Fruit fly (Drosophila melanogaster) whole organism, embryonic: ENCODE data around the gene Cdc5.

Experiments used
- Atf6 ChIP-seq: fragments of 200-800 bp; sonication (Bioruptor generic); IDR thresholded peaks from 2 replicates; pipeline ENCODE4 v1.3.6; 2022; ENCODE audit warnings: missing biosample characterization, missing genetic modification characterization
- CG10321 ChIP-seq: fragments of 200-800 bp; sonication (Bioruptor generic); IDR thresholded peaks from 2 replicates; pipeline ENCODE4 v1.3.6; 2022; ENCODE audit warnings: missing biosample characterization, missing genetic modification characterization
- CG10543 ChIP-seq: fragments of 200-800 bp; sonication (Bioruptor generic); optimal IDR thresholded peaks from 3 replicates; lab custom pipeline; 2017; ENCODE audit warnings: missing biosample characterization, mild to moderate bottlenecking, missing genetic modification characterization, moderate library complexity
- CG11456 ChIP-seq: fragments of 200-800 bp; sonication (Bioruptor generic); IDR thresholded peaks from 3 replicates; pipeline ENCODE4 v1.3.6; 2022; ENCODE audit warnings: missing biosample characterization, missing genetic modification characterization
- CG12104 ChIP-seq: fragments of 200-800 bp; sonication (Bioruptor generic); optimal IDR thresholded peaks from 3 replicates; lab custom pipeline; 2016; ENCODE audit warnings: missing biosample characterization, missing genetic modification characterization
- CG12236 ChIP-seq: fragments of 200-800 bp; sonication (Bioruptor generic); optimal IDR thresholded peaks from 2 replicates; lab custom pipeline; 2016; ENCODE audit warnings: missing biosample characterization, missing genetic modification characterization
- CG1233 ChIP-seq: fragments of 200-800 bp; sonication (Bioruptor generic); optimal IDR thresholded peaks from 4 replicates; lab custom pipeline; 2018; ENCODE audit warnings: missing biosample characterization, mild to moderate bottlenecking, missing genetic modification characterization
- CG17385 ChIP-seq: fragments of 200-800 bp; sonication (Bioruptor generic); optimal IDR thresholded peaks from 3 replicates; lab custom pipeline; 2018; ENCODE audit warnings: missing biosample characterization, mild to moderate bottlenecking, missing genetic modification characterization
- CG18262 ChIP-seq: fragments of 200-800 bp; optimal IDR thresholded peaks from 3 replicates; lab custom pipeline; 2019; ENCODE audit warnings: missing biosample characterization, mild to moderate bottlenecking, missing genetic modification characterization, moderate library complexity
- CG1832 ChIP-seq: fragments of 200-800 bp; sonication (Bioruptor generic); optimal IDR thresholded peaks from 2 replicates; lab custom pipeline; 2017; ENCODE audit warnings: missing biosample characterization, mild to moderate bottlenecking, missing genetic modification characterization, inconsistent platforms
- CG2116 ChIP-seq: fragments of 200-800 bp; sonication (Bioruptor generic); optimal IDR thresholded peaks from 3 replicates; lab custom pipeline; 2018; ENCODE audit warnings: missing biosample characterization, mild to moderate bottlenecking, missing genetic modification characterization
- CG3847 ChIP-seq: fragments of 200-800 bp; sonication (Bioruptor generic); IDR thresholded peaks from 2 replicates; pipeline ENCODE4 v1.3.6; 2022; ENCODE audit warnings: missing biosample characterization, missing genetic modification characterization
- CG7271 ChIP-seq: fragments of 200-800 bp; sonication (Bioruptor generic); optimal IDR thresholded peaks from 2 replicates; lab custom pipeline; 2018; ENCODE audit warnings: missing biosample characterization, mild to moderate bottlenecking, missing genetic modification characterization, moderate library complexity
- CG7839 ChIP-seq: fragments of 200-800 bp; sonication (Bioruptor generic); optimal IDR thresholded peaks from 3 replicates; lab custom pipeline; 2018; ENCODE audit warnings: missing biosample characterization, mild to moderate bottlenecking, missing genetic modification characterization, moderate library complexity
- CG8765 ChIP-seq: fragments of 200-800 bp; sonication (Bioruptor generic); IDR thresholded peaks from 2 replicates; pipeline ENCODE4 v1.3.6; 2022; ENCODE audit warnings: missing biosample characterization, missing genetic modification characterization
- Deaf1 ChIP-seq: fragments of 200-800 bp; optimal IDR thresholded peaks from 3 replicates; lab custom pipeline; 2019; ENCODE audit warnings: missing biosample characterization, mild to moderate bottlenecking, missing genetic modification characterization, moderate library complexity
- Drgx ChIP-seq: fragments of 200-800 bp; sonication (Bioruptor generic); IDR thresholded peaks from 2 replicates; pipeline ENCODE4 v1.3.6; 2022; ENCODE audit warnings: missing biosample characterization, missing genetic modification characterization
- Eip74EF ChIP-seq, 2 experiments: fragments of 200-800 bp in 1 of 2; fragments of >200 bp in 1 of 2; sonication (Bioruptor generic) in 1 of 2; optimal IDR thresholded peaks; 2 replicates each; lab custom pipeline; 2017 to 2019; ENCODE audit warnings: missing biosample characterization in 2 of 2, missing genetic modification characterization in 2 of 2, mild to moderate bottlenecking in 1 of 2, moderate library complexity in 1 of 2
- HLH3B ChIP-seq: fragments of 200-800 bp; sonication (Bioruptor generic); IDR thresholded peaks from 2 replicates; pipeline ENCODE4 v1.3.6; 2022; ENCODE audit warnings: missing biosample characterization, missing genetic modification characterization
- Hr78 ChIP-seq, 2 experiments: fragments of 200-800 bp in 1 of 2; fragments of >200 bp in 1 of 2; sonication (Bioruptor generic) in 1 of 2; optimal IDR thresholded peaks; 2 replicates each; lab custom pipeline; 2017 to 2019; ENCODE audit warnings: missing biosample characterization in 2 of 2, missing genetic modification characterization in 2 of 2, mild to moderate bottlenecking in 1 of 2, moderate library complexity in 1 of 2
- Hsf ChIP-seq: fragments of 200-800 bp; sonication (Bioruptor generic); optimal IDR thresholded peaks from 3 replicates; lab custom pipeline; 2016; ENCODE audit warnings: missing biosample characterization, missing genetic modification characterization
- Lpt ChIP-seq: fragments of >200 bp; optimal IDR thresholded peaks from 2 replicates; lab custom pipeline; 2018; ENCODE audit warnings: missing biosample characterization, missing genetic modification characterization
- MESR4 ChIP-seq: fragments of 200-800 bp; sonication (Bioruptor generic); optimal IDR thresholded peaks from 2 replicates; lab custom pipeline; 2018; ENCODE audit warnings: missing biosample characterization, mild to moderate bottlenecking, missing genetic modification characterization, moderate library complexity
- Mes4 ChIP-seq: fragments of 200-800 bp; sonication (Bioruptor generic); optimal IDR thresholded peaks from 2 replicates; lab custom pipeline; 2016; ENCODE audit warnings: missing biosample characterization, missing genetic modification characterization
- Sry-δ ChIP-seq: fragments of 200-800 bp; sonication (Bioruptor generic); optimal IDR thresholded peaks from 2 replicates; lab custom pipeline; 2016; ENCODE audit warnings: missing biosample characterization, missing genetic modification characterization
- abd-A ChIP-seq: fragments of 200-800 bp; sonication (Bioruptor generic); optimal IDR thresholded peaks from 3 replicates; lab custom pipeline; 2019; ENCODE audit warnings: missing biosample characterization, mild to moderate bottlenecking, missing genetic modification characterization, moderate library complexity
- amos ChIP-seq: fragments of 200-800 bp; sonication (Bioruptor generic); IDR thresholded peaks from 2 replicates; pipeline ENCODE4 v1.3.6; 2022; ENCODE audit warnings: missing biosample characterization, missing genetic modification characterization; ENCODE audit not compliant: partially characterized antibody
- aop ChIP-seq: fragments of 200-800 bp; sonication (Bioruptor generic); IDR thresholded peaks from 2 replicates; pipeline ENCODE4 v1.3.6; 2022; ENCODE audit warnings: missing biosample characterization, missing genetic modification characterization
- ap ChIP-seq: fragments of 200-800 bp; sonication (Bioruptor generic); IDR thresholded peaks from 2 replicates; pipeline ENCODE4 v1.3.6; 2022; ENCODE audit warnings: missing biosample characterization, missing genetic modification characterization
- bigmax ChIP-seq: fragments of 200-800 bp; sonication (Bioruptor generic); optimal IDR thresholded peaks from 2 replicates; lab custom pipeline; 2018; ENCODE audit warnings: missing biosample characterization, mild to moderate bottlenecking, missing genetic modification characterization
- btn ChIP-seq: fragments of 200-800 bp; sonication (Bioruptor generic); optimal IDR thresholded peaks from 2 replicates; lab custom pipeline; 2016; ENCODE audit warnings: missing biosample characterization, missing genetic modification characterization
- cas ChIP-seq: fragments of 200-800 bp; sonication (Bioruptor generic); IDR thresholded peaks from 2 replicates; pipeline ENCODE4 v1.3.6; 2022; ENCODE audit warnings: missing biosample characterization, missing genetic modification characterization
- cato ChIP-seq: fragments of 200-800 bp; sonication (Bioruptor generic); optimal IDR thresholded peaks from 2 replicates; lab custom pipeline; 2016; ENCODE audit warnings: missing biosample characterization, missing genetic modification characterization, borderline replicate concordance
- chinmo ChIP-seq: fragments of 200-800 bp; sonication (Bioruptor generic); IDR thresholded peaks from 4 replicates; pipeline ENCODE4 v1.3.6; 2022; ENCODE audit warnings: missing biosample characterization, missing genetic modification characterization; ENCODE audit not compliant: partially characterized antibody
- cwo ChIP-seq: fragments of 200-800 bp; sonication (Bioruptor generic); optimal IDR thresholded peaks from 3 replicates; lab custom pipeline; 2017; ENCODE audit warnings: missing biosample characterization, missing genetic modification characterization, mild to moderate bottlenecking, moderate library complexity, missing genetic modification reagents
- dan ChIP-seq: fragments of 200-800 bp; sonication (Bioruptor generic); IDR thresholded peaks from 2 replicates; pipeline ENCODE4 v1.3.6; 2022; ENCODE audit warnings: missing biosample characterization, missing genetic modification characterization
- emc ChIP-seq: fragments of 200-800 bp; sonication (Bioruptor generic); optimal IDR thresholded peaks from 2 replicates; lab custom pipeline; 2016; ENCODE audit warnings: missing biosample characterization, missing genetic modification characterization
- en ChIP-seq: fragments of 200-800 bp; sonication (Bioruptor generic); optimal IDR thresholded peaks from 2 replicates; lab custom pipeline; 2016; ENCODE audit warnings: missing biosample characterization, missing genetic modification characterization
- ewg ChIP-seq: fragments of 200-800 bp; sonication (Bioruptor generic); optimal IDR thresholded peaks from 3 replicates; lab custom pipeline; 2017; ENCODE audit warnings: mild to moderate bottlenecking, missing biosample characterization, missing genetic modification reagents, missing genetic modification characterization
- fd102C ChIP-seq: fragments of 200-800 bp; sonication (Bioruptor generic); optimal IDR thresholded peaks from 2 replicates; lab custom pipeline; 2018; ENCODE audit warnings: missing biosample characterization, mild to moderate bottlenecking, missing genetic modification characterization, moderate library complexity
- fd64A ChIP-seq: fragments of 200-800 bp; sonication (Bioruptor generic); optimal IDR thresholded peaks from 3 replicates; lab custom pipeline; 2018; ENCODE audit warnings: missing biosample characterization, mild to moderate bottlenecking, missing genetic modification characterization
- grn ChIP-seq: fragments of 200-800 bp; sonication (Bioruptor generic); optimal IDR thresholded peaks from 3 replicates; lab custom pipeline; 2017; ENCODE audit warnings: missing biosample characterization, missing genetic modification characterization
- kni ChIP-seq: fragments of 200-800 bp; sonication (Bioruptor generic); optimal IDR thresholded peaks from 3 replicates; lab custom pipeline; 2017; ENCODE audit warnings: mild to moderate bottlenecking, missing biosample characterization, missing genetic modification reagents, missing genetic modification characterization
- lola ChIP-seq, 3 experiments: fragments of >200 bp in 2 of 3; fragments of 200-800 bp in 1 of 3; sonication (Bioruptor generic) in 1 of 3; optimal IDR thresholded peaks; 2 replicates each; lab custom pipeline; 2017 to 2019; ENCODE audit warnings: missing biosample characterization in 3 of 3, missing genetic modification characterization in 3 of 3, mild to moderate bottlenecking in 1 of 3, moderate library complexity in 1 of 3
- nerfin-1 ChIP-seq: fragments of 200-800 bp; sonication (Bioruptor generic); optimal IDR thresholded peaks from 3 replicates; lab custom pipeline; 2019; ENCODE audit warnings: missing biosample characterization, mild to moderate bottlenecking, missing genetic modification characterization, moderate library complexity
- onecut ChIP-seq: fragments of 200-800 bp; sonication (Bioruptor generic); IDR thresholded peaks from 2 replicates; pipeline ENCODE4 v1.3.6; 2022; ENCODE audit warnings: missing biosample characterization, missing genetic modification characterization
- otp ChIP-seq: fragments of 200-800 bp; sonication (Bioruptor generic); IDR thresholded peaks from 3 replicates; pipeline ENCODE4, ENCODE4 v1.3.6; 2022; ENCODE audit warnings: missing biosample characterization, missing genetic modification characterization
- peb ChIP-seq: fragments of 200-800 bp; sonication (Bioruptor generic); IDR thresholded peaks from 2 replicates; pipeline ENCODE4 v1.3.6; 2022; ENCODE audit warnings: missing biosample characterization, missing genetic modification characterization
- phol ChIP-seq: fragments of 200-800 bp; sonication (Bioruptor generic); optimal IDR thresholded peaks from 3 replicates; lab custom pipeline; 2018; ENCODE audit warnings: missing biosample characterization, mild to moderate bottlenecking, missing genetic modification characterization, moderate library complexity
- sens ChIP-seq: fragments of 200-800 bp; sonication (Bioruptor generic); peaks from one replicate; lab custom pipeline; 2016; ENCODE audit warnings: missing biosample characterization, missing genetic modification characterization
- trem ChIP-seq: fragments of 200-800 bp; optimal IDR thresholded peaks from 3 replicates; lab custom pipeline; 2019; ENCODE audit warnings: missing biosample characterization, mild to moderate bottlenecking, missing genetic modification characterization, moderate library complexity
- ttk ChIP-seq: fragments of 200-800 bp; sonication (Bioruptor generic); IDR thresholded peaks from 2 replicates; pipeline ENCODE4 v2.1.2; 2022; ENCODE audit warnings: missing biosample characterization, missing genetic modification characterization

Cdc5 gene

DNA sequence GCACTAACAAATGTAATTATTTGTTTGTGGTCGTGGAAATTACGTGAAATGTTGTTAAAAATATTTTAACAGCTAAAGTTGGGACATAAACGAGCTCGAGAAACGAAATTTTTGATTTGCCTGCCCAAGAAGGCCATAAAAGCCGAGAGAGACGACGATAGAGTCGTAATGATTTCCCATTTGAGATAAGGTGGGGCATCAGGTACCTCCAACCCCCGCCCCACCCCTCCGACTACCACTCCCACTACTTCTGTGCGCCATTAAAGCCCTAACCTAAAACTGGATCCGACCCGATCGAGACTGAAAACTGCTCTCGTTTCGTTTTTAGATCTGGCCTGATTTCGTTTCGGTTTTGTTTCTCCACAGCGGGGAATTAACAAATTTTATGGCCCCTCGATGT is 39.1 kb upstream of the Cdc5 start (continued):
- TF ChIP-seq Deaf1 (tag; lab: Kevin White, UChicago) (peak; percentile 19), trem (tag; lab: Kevin White, UChicago) (no peak), CG10321 (GFP tag; lab: Robert Waterston, UW) (0 out of 2 replicates have a peak, but pooled peaks have one; percentile 49), kni (GFP tag; lab: Kevin White, UChicago) (no peak), Atf6 (GFP tag; lab: Robert Waterston, UW) (no peak), MESR4 (GFP tag; lab: Kevin White, UChicago) (no peak), CG1233 (GFP tag; lab: Kevin White, UChicago) (no peak), amos (GFP tag; lab: Robert Waterston, UW) (no peak), grn (GFP tag; lab: Kevin White, UChicago) (peak; percentile 86), ewg (GFP tag; lab: Kevin White, UChicago) (no peak), fd102C (no peak), Lpt (GFP tag; lab: Kevin White, UChicago) (no peak), Eip74EF (GFP tag; optimal IDR thresholded peaks at IDR 0.05; lab: Kevin White, UChicago) (no peak), CG7839 (tag; lab: Kevin White, UChicago) (no peak), onecut (GFP tag; lab: Robert Waterston, UW) (no peak), aop (GFP tag; lab: Robert Waterston, UW) (no peak), CG10543 (GFP tag; lab: Kevin White, UChicago) (no peak), emc (GFP tag; lab: Kevin White, UChicago) (no peak), phol (no peak), Mes4 (GFP tag; lab: Kevin White, UChicago) (no peak), CG11456 (GFP tag; lab: Robert Waterston, UW) (no peak), nerfin-1 (tag; lab: Kevin White, UChicago) (no peak), btn (no peak), peb (GFP tag; lab: Robert Waterston, UW) (no peak), otp (no peak), Sry-δ (no peak), bigmax (GFP tag; lab: Kevin White, UChicago) (peak; percentile 4), CG3847 (GFP tag; lab: Robert Waterston, UW) (no peak), cato (GFP tag; lab: Kevin White, UChicago) (no peak), chinmo (GFP tag; lab: Robert Waterston, UW) (no peak), Hr78 (GFP tag; optimal IDR thresholded peaks at IDR 0.05; lab: Kevin White, UChicago) (no peak), Hsf (GFP tag; lab: Kevin White, UChicago) (no peak)

DNA sequence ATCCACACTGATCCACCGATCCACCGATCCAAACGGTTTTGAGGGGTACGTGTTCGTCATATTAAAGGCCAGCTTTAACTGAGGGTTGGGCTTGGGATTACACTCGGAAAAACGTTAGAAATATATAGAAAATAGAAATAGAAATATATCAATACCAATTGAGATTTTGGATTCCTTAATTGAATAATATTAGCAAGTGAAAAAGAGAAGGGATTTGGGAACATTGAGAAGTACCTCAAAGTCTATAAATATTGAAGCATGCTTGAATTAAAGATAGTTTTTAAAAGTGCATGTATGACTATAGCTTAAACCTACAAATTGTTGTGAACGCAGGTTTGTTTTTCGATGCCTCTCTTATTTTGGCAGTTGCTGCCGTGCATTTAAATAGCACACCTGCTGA is 34.0 kb upstream of the Cdc5 start:
- TF ChIP-seq CG17385 (GFP tag; lab: Kevin White, UChicago) (peak; percentile 26), cwo (GFP tag; lab: Kevin White, UChicago) (no peak), sens (GFP tag; lab: Kevin White, UChicago) (peak; percentile 48), en (no peak), ewg (GFP tag; lab: Kevin White, UChicago) (no peak), CG18262 (tag; lab: Kevin White, UChicago) (peak; percentile 40), CG1832 (no peak), CG12104 (GFP tag; lab: Kevin White, UChicago) (no peak), fd64A (GFP tag; lab: Kevin White, UChicago) (no peak), abd-A (tag; lab: Kevin White, UChicago) (no peak), ttk (GFP tag; lab: Robert Waterston, UW) (no peak), cas (GFP tag; lab: Robert Waterston, UW) (no peak), CG2116 (GFP tag; lab: Kevin White, UChicago) (no peak), CG12236 (GFP tag; lab: Kevin White, UChicago) (no peak), Drgx (GFP tag; lab: Robert Waterston, UW) (no peak), CG7271 (tag; lab: Kevin White, UChicago) (no peak), lola (GFP tag; optimal IDR thresholded peaks at IDR 0.05; lab: Kevin White, UChicago) (peak in 1 of 3 experiments; percentile 46), CG8765 (GFP tag; lab: Robert Waterston, UW) (no peak), HLH3B (GFP tag; lab: Robert Waterston, UW) (no peak), ap (GFP tag; lab: Robert Waterston, UW) (no peak), dan (GFP tag; lab: Robert Waterston, UW) (no peak)
